Worm (Caenorhabditis elegans): ENCODE measurements around the gene egl-2.

ce11 chrV:1335896-1336295 lies 36.8 kb upstream of the egl-2 start:
- TF ChIP-seq pha-4 (GFP tag; IDR thresholded peaks at IDR 0.05) (no peak), pha-4 (tag; optimal IDR thresholded peaks at IDR 0.05) (no peak), lin-15B (tag; optimal IDR thresholded peaks at IDR 0.05) (no peak), dmd-8 (GFP tag; IDR thresholded peaks at IDR 0.05) (no peak), nhr-28 (tag; optimal IDR thresholded peaks at IDR 0.05) (no peak), ZK546.5 (tag; optimal IDR thresholded peaks at IDR 0.05) (no peak), egl-27 (tag; optimal IDR thresholded peaks at IDR 0.05) (no peak), lim-7 (GFP tag; IDR thresholded peaks at IDR 0.05) (no peak), mep-1 (tag; optimal IDR thresholded peaks at IDR 0.05) (no peak), ceh-44 (GFP tag; IDR thresholded peaks at IDR 0.05) (no peak), tra-1 (GFP tag; IDR thresholded peaks at IDR 0.05) (no peak)
